Worm (Caenorhabditis elegans) whole organism, L2 larva: ENCODE results near the gene Y39E4B.13.

Experiments
- C34F6.9 ChIP-seq: fragments of 150-350 bp; optimal IDR thresholded peaks from 2 replicates; lab custom pipeline; 2014; ENCODE audit warnings: missing biosample characterization, missing genetic modification characterization
- F13H6.1 ChIP-seq: sonication (generic microtip); optimal IDR thresholded peaks from 2 replicates; lab custom pipeline; 2016; ENCODE audit warnings: missing genetic modification characterization, missing compliant biosample characterization
- R02D3.7 ChIP-seq: fragments of 150-350 bp; optimal IDR thresholded peaks from 2 replicates; lab custom pipeline; 2014; ENCODE audit warnings: missing biosample characterization, missing genetic modification characterization
- Y55F3AM.14 ChIP-seq: fragments of 200-800 bp; sonication (Bioruptor generic); optimal IDR thresholded peaks from 2 replicates; lab custom pipeline; 2018; ENCODE audit warnings: mild to moderate bottlenecking, missing genetic modification characterization, missing compliant biosample characterization
- aly-2 ChIP-seq: fragments of 150-350 bp; optimal IDR thresholded peaks from 2 replicates; lab custom pipeline; 2014; ENCODE audit warnings: missing biosample characterization, missing genetic modification characterization
- ama-1 ChIP-seq: fragments of 150-350 bp; optimal IDR thresholded peaks from 2 replicates; lab custom pipeline; 2018; ENCODE audit warnings: inconsistent platforms
- blmp-1 ChIP-seq: sonication (generic microtip); optimal IDR thresholded peaks from 2 replicates; lab custom pipeline; 2017; ENCODE audit warnings: missing genetic modification characterization, mild to moderate bottlenecking, missing compliant biosample characterization, antibody characterized with exemption, moderate library complexity; ENCODE audit not compliant: insufficient read depth
- ceh-16 ChIP-seq: fragments of 150-350 bp; optimal IDR thresholded peaks from 2 replicates; lab custom pipeline; 2014; ENCODE audit warnings: missing biosample characterization, missing genetic modification characterization
- ceh-82 ChIP-seq: fragments of 150-350 bp; optimal IDR thresholded peaks from 2 replicates; lab custom pipeline; 2014; ENCODE audit warnings: missing biosample characterization, missing genetic modification characterization
- crh-2 ChIP-seq: sonication (generic microtip); optimal IDR thresholded peaks from 2 replicates; lab custom pipeline; 2017; ENCODE audit warnings: missing biosample characterization, missing genetic modification characterization
- dmd-4 ChIP-seq: sonication (generic microtip); optimal IDR thresholded peaks from 2 replicates; lab custom pipeline; 2017; ENCODE audit warnings: missing biosample characterization, missing genetic modification characterization
- elt-1 ChIP-seq: fragments of 150-350 bp; optimal IDR thresholded peaks from 2 replicates; lab custom pipeline; 2014; ENCODE audit warnings: missing biosample characterization, missing genetic modification characterization
- fos-1 ChIP-seq: fragments of 150-350 bp; optimal IDR thresholded peaks from 2 replicates; lab custom pipeline; 2014; ENCODE audit warnings: missing biosample characterization, missing genetic modification characterization
- lin-11 ChIP-seq: fragments of 150-350 bp; sonication (generic microtip); optimal IDR thresholded peaks from 2 replicates; lab custom pipeline; 2014; ENCODE audit warnings: missing biosample characterization, missing genetic modification characterization, inconsistent platforms, mixed read lengths
- lin-13 ChIP-seq: fragments of 150-350 bp; optimal IDR thresholded peaks from 2 replicates; lab custom pipeline; 2014; ENCODE audit warnings: missing biosample characterization, missing genetic modification reagents, missing genetic modification characterization
- lin-39 ChIP-seq: fragments of 150-350 bp; optimal IDR thresholded peaks from 2 replicates; lab custom pipeline; 2014; ENCODE audit warnings: missing biosample characterization, missing genetic modification reagents, missing genetic modification characterization
- lsy-2 ChIP-seq, 2 experiments: fragments of 150-350 bp in 1 of 2; sonication (generic microtip) in 1 of 2; optimal IDR thresholded peaks; 2 replicates each; lab custom pipeline; 2014 to 2017; ENCODE audit warnings: missing biosample characterization in 2 of 2, missing genetic modification characterization in 2 of 2
- mbf-1 ChIP-seq: sonication (generic microtip); optimal IDR thresholded peaks from 2 replicates; lab custom pipeline; 2017; ENCODE audit warnings: missing biosample characterization, missing genetic modification characterization
- mdl-1 ChIP-seq, 2 experiments: fragments of 150-350 bp in 1 of 2; sonication (generic microtip) in 1 of 2; optimal IDR thresholded peaks; 2 replicates each; lab custom pipeline; 2017; ENCODE audit warnings: missing biosample characterization in 2 of 2, missing genetic modification characterization in 2 of 2
- nhr-12 ChIP-seq: fragments of 150-350 bp; optimal IDR thresholded peaks from 2 replicates; lab custom pipeline; 2014; ENCODE audit warnings: missing biosample characterization, missing genetic modification characterization
- nhr-129 ChIP-seq: fragments of 150-350 bp; optimal IDR thresholded peaks from 2 replicates; lab custom pipeline; 2014; ENCODE audit warnings: missing biosample characterization, missing genetic modification characterization
- nhr-21 ChIP-seq: fragments of 150-350 bp; optimal IDR thresholded peaks from 2 replicates; lab custom pipeline; 2014; ENCODE audit warnings: missing biosample characterization, missing genetic modification characterization
- nhr-237 ChIP-seq: fragments of 150-350 bp; optimal IDR thresholded peaks from 2 replicates; lab custom pipeline; 2014; ENCODE audit warnings: missing biosample characterization, missing genetic modification characterization
- nhr-25 ChIP-seq: fragments of 150-350 bp; sonication (generic microtip); optimal IDR thresholded peaks from 3 replicates; lab custom pipeline; 2014; ENCODE audit warnings: missing biosample characterization, missing genetic modification characterization
- nhr-77 ChIP-seq: fragments of 150-350 bp; optimal IDR thresholded peaks from 2 replicates; lab custom pipeline; 2014; ENCODE audit warnings: missing biosample characterization, missing genetic modification characterization
- peb-1 ChIP-seq: fragments of 150-350 bp; optimal IDR thresholded peaks from 2 replicates; lab custom pipeline; 2014; ENCODE audit warnings: missing biosample characterization, missing genetic modification characterization
- sem-4 ChIP-seq: fragments of 150-350 bp; optimal IDR thresholded peaks from 2 replicates; lab custom pipeline; 2014; ENCODE audit warnings: missing biosample characterization, missing genetic modification reagents, missing genetic modification characterization
- skn-1 ChIP-seq: sonication (generic microtip); optimal IDR thresholded peaks from 2 replicates; lab custom pipeline; 2017; ENCODE audit warnings: missing biosample characterization, missing genetic modification characterization
- sma-3 ChIP-seq: sonication (generic microtip); optimal IDR thresholded peaks from 2 replicates; lab custom pipeline; 2016; ENCODE audit warnings: missing genetic modification reagents, missing genetic modification characterization, missing compliant biosample characterization
- sma-9 ChIP-seq, 2 experiments: fragments of 150-350 bp in 1 of 2; sonication (generic microtip) in 1 of 2; optimal IDR thresholded peaks; 2 replicates each; lab custom pipeline; 2014 to 2016; ENCODE audit warnings: missing genetic modification characterization in 2 of 2, mild to moderate bottlenecking in 1 of 2, missing biosample characterization in 1 of 2, missing compliant biosample characterization in 1 of 2, missing genetic modification reagents in 1 of 2, moderate library complexity in 1 of 2
- unc-55 ChIP-seq: fragments of 150-350 bp; sonication (generic microtip); optimal IDR thresholded peaks from 3 replicates; lab custom pipeline; 2014; ENCODE audit warnings: missing biosample characterization, missing genetic modification reagents, missing genetic modification characterization
- unc-62 ChIP-seq: fragments of 150-350 bp; optimal IDR thresholded peaks from 2 replicates; lab custom pipeline; 2014; ENCODE audit warnings: missing biosample characterization, missing genetic modification reagents, missing genetic modification characterization
- zag-1 ChIP-seq: fragments of 150-350 bp; optimal IDR thresholded peaks from 2 replicates; lab custom pipeline; 2014; ENCODE audit warnings: missing biosample characterization, missing genetic modification characterization
- ztf-11 ChIP-seq: sonication (generic microtip); optimal IDR thresholded peaks from 2 replicates; lab custom pipeline; 2017; ENCODE audit warnings: missing biosample characterization, missing genetic modification characterization

Gene Y39E4B.13

ce11 chrIII:13062989-13063388 is 27.9 kb upstream of the Y39E4B.13 start:
- TF ChIP-seq lin-39 (tag; lab: Kevin White, UChicago) (no peak), sma-9 (GFP tag; optimal IDR thresholded peaks at IDR 0.05; lab: Kevin White, UChicago) (peak; percentile 66), sma-9 (tag; optimal IDR thresholded peaks at IDR 0.05; lab: Kevin White, UChicago) (no peak)

ce11 chrIII:13064213-13065184 is 26.4 kb upstream of the Y39E4B.13 start:
- TF ChIP-seq mdl-1 (tag; optimal IDR thresholded peaks at IDR 0.05; lab: Kevin White, UChicago) (peak; percentile 15 to 24), Y55F3AM.14 (GFP tag; lab: Kevin White, UChicago) (no peak), lin-13 (peak; percentile 4), aly-2 (tag; lab: Kevin White, UChicago) (no peak), sma-9 (GFP tag; optimal IDR thresholded peaks at IDR 0.05; lab: Kevin White, UChicago) (peak; percentile 88), sma-9 (tag; optimal IDR thresholded peaks at IDR 0.05; lab: Kevin White, UChicago) (no peak), nhr-25 (tag; lab: Kevin White, UChicago) (peak; percentile 58), sem-4 (peak; percentile 52), lin-39 (tag; lab: Kevin White, UChicago) (no peak), lsy-2 (tag; optimal IDR thresholded peaks at IDR 0.05; lab: Kevin White, UChicago) (peak in 1 of 2 experiments; percentile 22), sma-3 (GFP tag; lab: Kevin White, UChicago) (no peak), nhr-12 (no peak), zag-1 (tag; lab: Kevin White, UChicago) (no peak), nhr-77 (tag; lab: Kevin White, UChicago) (no peak), ama-1 (peak; percentile 13), crh-2 (tag; lab: Kevin White, UChicago) (peak; percentile 73), ceh-16 (tag; lab: Kevin White, UChicago) (peak; percentile 9), unc-55 (GFP tag; lab: Kevin White, UChicago) (no peak), nhr-129 (peak; percentile 63), elt-1 (tag; lab: Kevin White, UChicago) (no peak), C34F6.9 (tag; lab: Kevin White, UChicago) (peak; percentile 63), fos-1 (no peak)

- no peak for TF ChIP-seq dmd-4
- no peak for TF ChIP-seq nhr-21 (tag; lab: Kevin White, UChicago)
- TF ChIP-seq mbf-1 (tag; lab: Kevin White, UChicago) = no peak
- no peak for TF ChIP-seq ceh-82 (tag; lab: Kevin White, UChicago)
- TF ChIP-seq R02D3.7 (tag; lab: Kevin White, UChicago) = no peak
- peak; percentile 25 for TF ChIP-seq nhr-129
- peak; percentile 6 for TF ChIP-seq nhr-25 (tag; lab: Kevin White, UChicago)
- no peak for TF ChIP-seq peb-1 (tag; lab: Kevin White, UChicago)
- TF ChIP-seq mdl-1 (tag; optimal IDR thresholded peaks at IDR 0.05; lab: Kevin White, UChicago) = peak in 1 of 2 experiments; percentile 38
- no peak for TF ChIP-seq blmp-1 (tag; lab: Kevin White, UChicago)
- no peak for TF ChIP-seq lin-11 (tag; lab: Kevin White, UChicago)
- TF ChIP-seq skn-1 (tag; lab: Kevin White, UChicago) = no peak
- no peak for TF ChIP-seq F13H6.1 (tag; lab: Kevin White, UChicago)
- no peak for TF ChIP-seq elt-1 (tag; lab: Kevin White, UChicago)
- TF ChIP-seq nhr-237 (tag; lab: Kevin White, UChicago) = no peak
- no peak for TF ChIP-seq ztf-11 (tag; lab: Kevin White, UChicago)
Measured at ce11 chrIII:13065694-13066093, 25.2 kb upstream of the Y39E4B.13 start.

- TF ChIP-seq unc-62 (GFP tag; lab: Kevin White, UChicago) (no peak), sma-9 (GFP tag; optimal IDR thresholded peaks at IDR 0.05; lab: Kevin White, UChicago) (peak; percentile 34), sma-9 (tag; optimal IDR thresholded peaks at IDR 0.05; lab: Kevin White, UChicago) (no peak)
- TF ChIP-seq, all 48 proteins: peak for 1
Measured at ce11 chrIII:13066828-13067227, 24.1 kb upstream of the Y39E4B.13 start.
